Worm (Caenorhabditis elegans) whole organism, late embryonic: ENCODE data around the gene srh-88.

Experiments used
- C08G9.2 ChIP-seq: sonication (generic microtip); optimal IDR thresholded peaks from 2 replicates; lab custom pipeline; 2016; ENCODE audit warnings: mild to moderate bottlenecking, missing genetic modification characterization, moderate library complexity, missing compliant biosample characterization
- C38D4.7 ChIP-seq: fragments of 200-800 bp; sonication (Bioruptor generic); optimal IDR thresholded peaks from 2 replicates; lab custom pipeline; 2018; ENCODE audit warnings: mild to moderate bottlenecking, missing genetic modification characterization, moderate library complexity, missing compliant biosample characterization
- T23F11.4 ChIP-seq: fragments of 200-800 bp; sonication (Bioruptor generic); optimal IDR thresholded peaks from 2 replicates; lab custom pipeline; 2018; ENCODE audit warnings: mild to moderate bottlenecking, missing genetic modification characterization, missing compliant biosample characterization
- Y22D7AL.16 ChIP-seq: sonication (generic microtip); optimal IDR thresholded peaks from 2 replicates; lab custom pipeline; 2016; ENCODE audit warnings: missing genetic modification characterization, missing compliant biosample characterization
- ahr-1 ChIP-seq: sonication (generic microtip); optimal IDR thresholded peaks from 2 replicates; lab custom pipeline; 2016; ENCODE audit warnings: missing genetic modification characterization, missing compliant biosample characterization
- ama-1 ChIP-seq: fragments of 150-350 bp; optimal IDR thresholded peaks from 2 replicates; lab custom pipeline; 2014
- ceh-22 ChIP-seq: sonication (generic microtip); optimal IDR thresholded peaks from 2 replicates; lab custom pipeline; 2017; ENCODE audit warnings: missing biosample characterization, missing genetic modification characterization
- ceh-24 ChIP-seq: sonication (generic microtip); optimal IDR thresholded peaks from 2 replicates; lab custom pipeline; 2016; ENCODE audit warnings: mild to moderate bottlenecking, missing genetic modification characterization, missing compliant biosample characterization
- ceh-45 ChIP-seq: fragments of 200-800 bp; sonication (Bioruptor generic); IDR thresholded peaks from 2 replicates; pipeline ENCODE4 v1.3.6; 2022; ENCODE audit warnings: missing genetic modification reagents, missing genetic modification characterization, missing compliant biosample characterization
- ceh-9 ChIP-seq: sonication (generic microtip); optimal IDR thresholded peaks from 2 replicates; lab custom pipeline; 2016; ENCODE audit warnings: mild to moderate bottlenecking, missing genetic modification characterization, inconsistent platforms, missing compliant biosample characterization
- dve-1 ChIP-seq: sonication (generic microtip); optimal IDR thresholded peaks from 2 replicates; lab custom pipeline; 2017; ENCODE audit warnings: antibody characterized with exemption, mild to moderate bottlenecking, missing genetic modification characterization, missing compliant biosample characterization
- elt-2 ChIP-seq: sonication (generic microtip); optimal IDR thresholded peaks from 2 replicates; lab custom pipeline; 2016; ENCODE audit warnings: missing genetic modification reagents, missing genetic modification characterization, missing compliant biosample characterization
- elt-4 ChIP-seq: sonication (generic microtip); optimal IDR thresholded peaks from 2 replicates; lab custom pipeline; 2016; ENCODE audit warnings: missing genetic modification characterization, missing compliant biosample characterization
- eyg-1 ChIP-seq: sonication (generic microtip); optimal IDR thresholded peaks from 2 replicates; lab custom pipeline; 2016; ENCODE audit warnings: missing genotype, missing genetic modification characterization, missing compliant biosample characterization
- fax-1 ChIP-seq: sonication (generic microtip); optimal IDR thresholded peaks from 2 replicates; lab custom pipeline; 2016; ENCODE audit warnings: missing genotype, missing genetic modification characterization, missing compliant biosample characterization
- hlh-13 ChIP-seq: fragments of 200-800 bp; sonication (Bioruptor generic); optimal IDR thresholded peaks from 2 replicates; lab custom pipeline; 2018; ENCODE audit warnings: mild to moderate bottlenecking, missing genetic modification characterization, missing compliant biosample characterization
- hlh-8 ChIP-seq: sonication (generic microtip); optimal IDR thresholded peaks from 2 replicates; lab custom pipeline; 2016; ENCODE audit warnings: missing genotype, missing genetic modification characterization, missing compliant biosample characterization
- madf-2 ChIP-seq: sonication (generic microtip); optimal IDR thresholded peaks from 2 replicates; lab custom pipeline; 2017; ENCODE audit warnings: missing genetic modification characterization, missing compliant biosample characterization
- mec-3 ChIP-seq: sonication (generic microtip); optimal IDR thresholded peaks from 2 replicates; lab custom pipeline; 2016; ENCODE audit warnings: borderline replicate concordance, missing genetic modification characterization, missing compliant biosample characterization
- nfya-1 ChIP-seq: sonication (generic microtip); optimal IDR thresholded peaks from 2 replicates; lab custom pipeline; 2017; ENCODE audit warnings: missing genetic modification characterization, mild to moderate bottlenecking, missing compliant biosample characterization, antibody characterized with exemption, moderate library complexity
- nhr-11 ChIP-seq: fragments of 150-350 bp; optimal IDR thresholded peaks from 2 replicates; lab custom pipeline; 2014; ENCODE audit warnings: missing biosample characterization, missing genetic modification characterization
- odd-2 ChIP-seq: sonication (generic microtip); optimal IDR thresholded peaks from 2 replicates; lab custom pipeline; 2017; ENCODE audit warnings: antibody characterized with exemption, mild to moderate bottlenecking, missing genetic modification characterization, missing compliant biosample characterization
- pat-9 ChIP-seq: fragments of 200-800 bp; sonication (Bioruptor generic); optimal IDR thresholded peaks from 2 replicates; lab custom pipeline; 2018; ENCODE audit warnings: mild to moderate bottlenecking, missing genetic modification characterization, moderate library complexity, missing compliant biosample characterization
- pha-4 ChIP-seq: fragments of 150-350 bp; optimal IDR thresholded peaks from 2 replicates; lab custom pipeline; 2018; ENCODE audit warnings: missing biosample characterization, missing genetic modification reagents, missing genetic modification characterization
- pros-1 ChIP-seq: fragments of 150-350 bp; optimal IDR thresholded peaks from 2 replicates; lab custom pipeline; 2014; ENCODE audit warnings: missing biosample characterization, missing genetic modification reagents, missing genetic modification characterization
- ref-2 ChIP-seq: sonication (generic microtip); optimal IDR thresholded peaks from 2 replicates; lab custom pipeline; 2016; ENCODE audit warnings: missing genetic modification characterization, missing compliant biosample characterization
- rnt-1 ChIP-seq: sonication (generic microtip); optimal IDR thresholded peaks from 2 replicates; lab custom pipeline; 2016; ENCODE audit warnings: missing genetic modification characterization, missing compliant biosample characterization
- sdc-2 ChIP-seq: sonication (generic microtip); optimal IDR thresholded peaks from 2 replicates; lab custom pipeline; 2016; ENCODE audit warnings: missing genotype, missing genetic modification characterization, missing compliant biosample characterization
- sox-2 ChIP-seq: fragments of 200-800 bp; sonication (Bioruptor generic); IDR thresholded peaks from 2 replicates; pipeline ENCODE4 v1.3.6; 2022; ENCODE audit warnings: missing genetic modification reagents, missing genetic modification characterization, missing compliant biosample characterization
- tbx-7 ChIP-seq: sonication (generic microtip); optimal IDR thresholded peaks from 2 replicates; lab custom pipeline; 2016; ENCODE audit warnings: missing genotype, missing genetic modification characterization, missing compliant biosample characterization
- ttx-3 ChIP-seq: sonication (generic microtip); optimal IDR thresholded peaks from 2 replicates; lab custom pipeline; 2016; ENCODE audit warnings: missing genetic modification reagents, missing genetic modification characterization, missing compliant biosample characterization
- unc-42 ChIP-seq: sonication (generic microtip); optimal IDR thresholded peaks from 2 replicates; lab custom pipeline; 2016; ENCODE audit warnings: missing genotype, missing genetic modification characterization, missing compliant biosample characterization
- unc-55 ChIP-seq: sonication (generic microtip); optimal IDR thresholded peaks from 2 replicates; lab custom pipeline; 2017; ENCODE audit warnings: missing biosample characterization, missing genetic modification reagents, missing genetic modification characterization
- unc-86 ChIP-seq: sonication (generic microtip); optimal IDR thresholded peaks from 2 replicates; lab custom pipeline; 2016; ENCODE audit warnings: missing genetic modification characterization, missing compliant biosample characterization
- ztf-16 ChIP-seq: sonication (generic microtip); optimal IDR thresholded peaks from 2 replicates; lab custom pipeline; 2017; ENCODE audit warnings: missing genetic modification characterization, missing compliant biosample characterization

srh-88 gene

DNA sequence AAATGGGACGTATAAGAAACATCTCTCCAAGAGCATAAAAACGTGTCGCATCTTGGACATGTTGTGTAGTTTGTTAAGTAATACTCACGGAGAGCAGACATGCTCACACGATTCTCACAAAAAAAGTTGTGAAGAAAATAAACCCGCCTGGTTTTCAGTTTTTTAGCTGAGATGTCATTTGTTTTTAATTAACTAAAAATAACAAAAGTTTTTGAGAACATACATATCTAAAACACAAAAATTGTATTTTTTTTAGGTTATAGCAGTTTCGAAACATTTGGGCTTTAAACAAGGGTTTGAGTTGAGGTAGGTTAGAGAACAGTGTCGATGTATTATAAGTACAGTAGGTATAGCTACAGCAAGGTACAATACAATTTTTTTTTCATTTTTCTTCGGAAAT lies at the start of gene srh-88:
srh-88 (minus strand) TSS at position 101 of the 400 bp plus-strand sequence.
- TF ChIP-seq pros-1 (no peak), T23F11.4 (GFP tag; lab: Kevin White, UChicago) (no peak), nhr-11 (tag; lab: Kevin White, UChicago) (no peak), odd-2 (no peak), pat-9 (tag; lab: Kevin White, UChicago) (no peak), unc-42 (no peak), unc-86 (no peak), ttx-3 (tag; lab: Kevin White, UChicago) (no peak), elt-4 (tag; lab: Kevin White, UChicago) (no peak), mec-3 (tag; lab: Kevin White, UChicago) (no peak), pha-4 (tag; lab: Kevin White, UChicago) (no peak), nfya-1 (no peak), ceh-22 (no peak)

DNA sequence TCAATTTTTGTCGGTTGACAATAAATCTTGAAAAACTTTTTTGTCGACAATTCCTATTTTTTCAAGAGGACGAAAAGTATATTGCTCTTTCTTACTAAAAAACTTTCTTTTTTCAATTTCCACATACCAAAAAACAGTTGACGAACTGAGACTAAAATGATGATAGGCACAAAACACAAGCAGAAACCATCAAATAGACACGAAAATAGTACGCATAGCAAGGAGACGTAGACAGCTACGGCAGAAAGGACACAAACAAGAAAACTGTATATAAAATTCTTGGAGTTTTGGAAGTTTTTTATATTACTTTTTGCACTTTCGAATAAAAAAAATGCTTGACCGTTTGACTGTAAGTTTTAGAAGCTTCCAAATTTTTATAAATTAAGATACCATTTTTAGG lies 49.5 kb upstream of the srh-88 start, which contains the start of gene K12D9.1:
K12D9.1 (plus strand) TSS at position 301 of the 400 bp plus-strand sequence.
- TF ChIP-seq ceh-45 (no peak), C08G9.2 (tag; lab: Kevin White, UChicago) (no peak), pha-4 (tag; lab: Kevin White, UChicago) (no peak), ahr-1 (no peak), ref-2 (tag; lab: Kevin White, UChicago) (no peak), fax-1 (tag; lab: Kevin White, UChicago) (no peak)
- TF ChIP-seq, all 69 proteins: peak for 0

DNA sequence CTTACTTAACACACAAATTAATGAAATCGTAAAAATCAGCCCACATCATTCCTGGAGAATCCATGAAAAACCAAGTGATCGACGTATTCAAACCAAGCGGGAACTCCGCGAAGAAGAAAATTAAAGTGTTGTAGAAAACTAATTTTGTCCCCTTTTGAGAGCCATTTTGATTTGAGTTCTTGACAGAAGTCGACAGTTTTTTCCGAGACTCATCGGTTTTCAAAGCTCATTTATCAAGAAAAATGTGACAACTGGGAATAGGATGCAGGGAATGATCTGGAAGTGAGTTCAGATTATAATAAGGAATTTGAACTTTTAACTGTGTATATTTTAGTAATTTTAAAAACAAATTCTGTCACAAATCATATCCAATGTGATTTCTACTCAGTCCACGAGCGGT lies 46.7 kb upstream of the srh-88 start, which contains the start of gene srw-135:
srw-135 (minus strand) TSS at position 101 of the 400 bp plus-strand sequence.
- TF ChIP-seq tbx-7 (tag; lab: Kevin White, UChicago) (no peak), unc-86 (no peak), hlh-8 (tag; lab: Kevin White, UChicago) (no peak), sox-2 (GFP tag; lab: Robert Waterston, UW) (no peak), Y22D7AL.16 (no peak), odd-2 (no peak), sdc-2 (no peak), elt-2 (no peak), hlh-13 (GFP tag; lab: Kevin White, UChicago) (no peak), dve-1 (tag; lab: Kevin White, UChicago) (no peak), unc-55 (GFP tag; lab: Kevin White, UChicago) (no peak), madf-2 (no peak), ceh-24 (no peak), pha-4 (tag; lab: Kevin White, UChicago) (no peak), nhr-11 (tag; lab: Kevin White, UChicago) (no peak), elt-4 (tag; lab: Kevin White, UChicago) (no peak), rnt-1 (no peak), ama-1 (no peak)

DNA sequence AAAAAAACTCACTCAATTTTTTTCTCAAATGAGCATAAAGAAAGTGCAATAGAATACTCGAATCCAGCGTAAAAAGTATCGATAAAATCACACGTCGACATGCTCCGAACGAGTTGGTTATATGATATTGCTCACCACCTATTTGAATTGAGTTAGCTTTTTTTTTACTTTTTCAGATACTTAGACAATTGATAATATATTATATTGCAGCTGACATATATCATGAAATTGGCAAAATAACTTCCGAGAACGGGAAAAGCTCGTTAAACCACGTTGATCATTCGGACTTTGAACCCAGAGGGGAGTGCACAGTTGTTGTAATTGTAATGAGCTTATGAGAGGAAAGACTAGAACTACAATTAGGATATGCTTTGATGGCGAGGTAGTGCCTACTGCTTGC lies 45.8 kb upstream of the srh-88 start, which contains the start of gene srw-136:
srw-136 (minus strand) TSS at position 101 of the 400 bp plus-strand sequence.
- TF ChIP-seq ama-1 (no peak), pros-1 (no peak), fax-1 (tag; lab: Kevin White, UChicago) (no peak)
- TF ChIP-seq, all 69 proteins: peak for 0

DNA sequence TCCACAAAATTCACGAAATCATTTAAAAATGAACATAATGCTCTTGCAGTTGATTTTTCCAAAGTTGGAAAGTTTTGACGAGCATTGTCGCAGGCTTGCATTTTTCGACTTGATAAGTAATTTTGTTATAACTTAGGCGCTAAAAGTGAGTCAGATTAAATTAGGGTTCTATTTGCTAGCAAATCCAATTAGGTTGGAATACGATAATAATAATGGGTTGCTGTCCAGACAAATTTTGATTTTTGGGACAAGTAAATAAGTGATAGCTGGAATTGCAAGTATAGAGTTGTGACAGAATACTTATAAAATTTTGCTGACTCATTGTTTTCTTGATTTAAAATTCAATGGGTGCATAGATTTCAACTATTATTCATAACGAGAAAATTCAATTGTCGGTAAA lies 41.3 kb upstream of the srh-88 start, which contains the start of gene srw-112:
srw-112 (minus strand) TSS at position 101 of the 400 bp plus-strand sequence.
- TF ChIP-seq sdc-2, result no peak
- no peak for TF ChIP-seq ttx-3 (tag; lab: Kevin White, UChicago)
- TF ChIP-seq Y22D7AL.16, result no peak
- no peak for TF ChIP-seq ceh-9
- no peak for TF ChIP-seq eyg-1 (tag; lab: Kevin White, UChicago)
- no peak for TF ChIP-seq C08G9.2 (tag; lab: Kevin White, UChicago)
- TF ChIP-seq C38D4.7 (GFP tag; lab: Kevin White, UChicago), result no peak
- no peak for TF ChIP-seq ahr-1
- TF ChIP-seq fax-1 (tag; lab: Kevin White, UChicago), result no peak
- no peak for TF ChIP-seq pros-1
- no peak for TF ChIP-seq ztf-16 (tag; lab: Kevin White, UChicago)
- TF ChIP-seq sox-2 (GFP tag; lab: Robert Waterston, UW), result no peak
- TF ChIP-seq, all 69 proteins: peak for 0
